Fruit fly (Drosophila melanogaster) whole organism, wandering third instar larva: ENCODE data around the gene CG44038.

Experiments used
- Abd-B ChIP-seq: fragments of >200 bp; optimal IDR thresholded peaks from 2 replicates; lab custom pipeline; 2017; ENCODE audit warnings: missing biosample characterization, missing genetic modification characterization
- CrebA ChIP-seq: fragments of 200-800 bp; sonication (Bioruptor generic); optimal IDR thresholded peaks from 2 replicates; lab custom pipeline; 2016; ENCODE audit warnings: missing biosample characterization, mild to moderate bottlenecking, missing genetic modification characterization, borderline replicate concordance
- Dif ChIP-seq: fragments of 200-275, 200-300 bp; sonication (Bioruptor generic); optimal IDR thresholded peaks from 2 replicates; lab custom pipeline; 2018; ENCODE audit warnings: missing biosample characterization, missing genetic modification characterization; ENCODE audit not compliant: partially characterized antibody
- GATAd ChIP-seq: sonication (Bioruptor generic); optimal IDR thresholded peaks from 2 replicates; lab custom pipeline; 2016; ENCODE audit warnings: missing biosample characterization, missing genetic modification characterization
- HLH106 ChIP-seq: fragments of 200-800 bp; optimal IDR thresholded peaks from 3 replicates; lab custom pipeline; 2019; ENCODE audit warnings: missing biosample characterization, mild to moderate bottlenecking, missing genetic modification characterization, moderate library complexity
- Hnf4 ChIP-seq: fragments of 200-800 bp; sonication (Bioruptor generic); optimal IDR thresholded peaks from 2 replicates; lab custom pipeline; 2016; ENCODE audit warnings: missing biosample characterization, mild to moderate bottlenecking, missing genetic modification characterization
- Hr78 ChIP-seq: fragments of >200 bp; optimal IDR thresholded peaks from 2 replicates; lab custom pipeline; 2017; ENCODE audit warnings: missing biosample characterization, missing genetic modification characterization
- Hr83 ChIP-seq: fragments of 200-300 bp; sonication (Bioruptor generic); optimal IDR thresholded peaks from 2 replicates; lab custom pipeline; 2016; ENCODE audit warnings: missing biosample characterization, mild to moderate bottlenecking, missing genetic modification characterization, moderate library complexity; ENCODE audit not compliant: poor library complexity, severe bottlenecking
- Jra ChIP-seq: sonication (Bioruptor generic); optimal IDR thresholded peaks from 2 replicates; lab custom pipeline; 2016; ENCODE audit warnings: missing biosample characterization, missing genetic modification characterization
- Mio ChIP-seq: sonication (Bioruptor generic); optimal IDR thresholded peaks from 2 replicates; lab custom pipeline; 2016; ENCODE audit warnings: missing biosample characterization, missing genetic modification characterization
- Myc ChIP-seq: fragments of >200 bp; optimal IDR thresholded peaks from 2 replicates; lab custom pipeline; 2017
- N ChIP-seq: fragments of >200 bp; optimal IDR thresholded peaks from 2 replicates; lab custom pipeline; 2018; ENCODE audit warnings: missing biosample characterization, missing external identifiers, missing genetic modification characterization
- OdsH ChIP-seq: fragments of 200-800 bp; sonication (Bioruptor generic); optimal IDR thresholded peaks from 2 replicates; lab custom pipeline; 2016; ENCODE audit warnings: missing biosample characterization, mild to moderate bottlenecking, missing genetic modification characterization
- Rel ChIP-seq, 2 experiments: fragments of 200-800 bp; sonication (Bioruptor generic) in 1 of 2; optimal IDR thresholded peaks; 2 replicates in 1 of 2; 3 replicates in 1 of 2; lab custom pipeline; 2016 to 2019; ENCODE audit warnings: mild to moderate bottlenecking in 2 of 2, missing biosample characterization in 2 of 2, missing genetic modification characterization in 2 of 2, moderate library complexity in 1 of 2
- Sp1 ChIP-seq: fragments of 200-800 bp; sonication (Bioruptor generic); optimal IDR thresholded peaks from 3 replicates; lab custom pipeline; 2019; ENCODE audit warnings: missing biosample characterization, mild to moderate bottlenecking, missing genetic modification characterization, moderate library complexity
- Vsx2 ChIP-seq: fragments of 200-300, 225-300 bp; sonication (Bioruptor generic); optimal IDR thresholded peaks from 2 replicates; lab custom pipeline; 2018; ENCODE audit warnings: missing biosample characterization, missing genetic modification characterization; ENCODE audit not compliant: partially characterized antibody
- br ChIP-seq: fragments of 200-800 bp; sonication (Bioruptor generic); optimal IDR thresholded peaks from 2 replicates; lab custom pipeline; 2016; ENCODE audit warnings: missing biosample characterization, missing genetic modification characterization
- dl ChIP-seq, 2 experiments: fragments of 175-275, 200-275 bp in 1 of 2; fragments of 200-275 bp in 1 of 2; sonication (Bioruptor generic); optimal IDR thresholded peaks; lab custom pipeline; 2018; ENCODE audit warnings: mild to moderate bottlenecking in 2 of 2, missing biosample characterization in 2 of 2, missing genetic modification characterization in 2 of 2, moderate library complexity in 2 of 2; ENCODE audit not compliant: partially characterized antibody in 2 of 2, insufficient read depth in 1 of 2
- dmrt93B ChIP-seq: fragments of 200-800 bp; sonication (Bioruptor generic); optimal IDR thresholded peaks from 2 replicates; lab custom pipeline; 2018; ENCODE audit warnings: missing biosample characterization, mild to moderate bottlenecking, missing genetic modification characterization
- ey ChIP-seq: fragments of 200-800 bp; sonication (Bioruptor generic); optimal IDR thresholded peaks from 2 replicates; lab custom pipeline; 2016; ENCODE audit warnings: missing biosample characterization, missing genetic modification characterization
- foxo ChIP-seq, 2 experiments: fragments of 200-800 bp; sonication (Bioruptor generic); optimal IDR thresholded peaks; 2 replicates in 1 of 2; 3 replicates in 1 of 2; lab custom pipeline; 2016 to 2017; ENCODE audit warnings: missing biosample characterization in 2 of 2, missing genetic modification characterization in 2 of 2
- fru ChIP-seq: fragments of 200-800 bp; sonication (Bioruptor generic); optimal IDR thresholded peaks from 3 replicates; lab custom pipeline; 2016; ENCODE audit warnings: missing biosample characterization, mild to moderate bottlenecking, missing genetic modification characterization
- h ChIP-seq: fragments of 200-800 bp; sonication (Bioruptor generic); optimal IDR thresholded peaks from 3 replicates; lab custom pipeline; 2016; ENCODE audit warnings: missing biosample characterization, mild to moderate bottlenecking, missing genetic modification characterization
- jim ChIP-seq: fragments of 175-275, 200-325 bp; sonication (Bioruptor generic); optimal IDR thresholded peaks from 2 replicates; lab custom pipeline; 2016; ENCODE audit warnings: missing biosample characterization, mild to moderate bottlenecking, missing genetic modification characterization
- lola ChIP-seq: fragments of >200 bp; optimal IDR thresholded peaks from 2 replicates; lab custom pipeline; 2017; ENCODE audit warnings: missing biosample characterization, missing genetic modification characterization
- pan ChIP-seq: fragments of >200 bp; optimal IDR thresholded peaks from 2 replicates; lab custom pipeline; 2017
- psq ChIP-seq: fragments of 200-800 bp; sonication (Bioruptor generic); optimal IDR thresholded peaks from 3 replicates; lab custom pipeline; 2017; ENCODE audit warnings: missing biosample characterization, mild to moderate bottlenecking, missing genetic modification characterization, moderate library complexity
- rgr ChIP-seq: fragments of 200-800 bp; sonication (Bioruptor generic); optimal IDR thresholded peaks from 3 replicates; lab custom pipeline; 2016; ENCODE audit warnings: missing biosample characterization, mild to moderate bottlenecking, missing genetic modification characterization
- sage ChIP-seq: fragments of 200-800 bp; sonication (Bioruptor generic); optimal IDR thresholded peaks from 2 replicates; lab custom pipeline; 2016; ENCODE audit warnings: missing biosample characterization, mild to moderate bottlenecking, missing genetic modification characterization
- tai ChIP-seq: sonication (Bioruptor generic); optimal IDR thresholded peaks from 2 replicates; lab custom pipeline; 2016; ENCODE audit warnings: missing biosample characterization, missing genetic modification characterization
- woc ChIP-seq: sonication (Bioruptor generic); optimal IDR thresholded peaks from 2 replicates; lab custom pipeline; 2016; ENCODE audit warnings: missing biosample characterization, mild to moderate bottlenecking, missing genetic modification characterization

Gene CG44038

DNA sequence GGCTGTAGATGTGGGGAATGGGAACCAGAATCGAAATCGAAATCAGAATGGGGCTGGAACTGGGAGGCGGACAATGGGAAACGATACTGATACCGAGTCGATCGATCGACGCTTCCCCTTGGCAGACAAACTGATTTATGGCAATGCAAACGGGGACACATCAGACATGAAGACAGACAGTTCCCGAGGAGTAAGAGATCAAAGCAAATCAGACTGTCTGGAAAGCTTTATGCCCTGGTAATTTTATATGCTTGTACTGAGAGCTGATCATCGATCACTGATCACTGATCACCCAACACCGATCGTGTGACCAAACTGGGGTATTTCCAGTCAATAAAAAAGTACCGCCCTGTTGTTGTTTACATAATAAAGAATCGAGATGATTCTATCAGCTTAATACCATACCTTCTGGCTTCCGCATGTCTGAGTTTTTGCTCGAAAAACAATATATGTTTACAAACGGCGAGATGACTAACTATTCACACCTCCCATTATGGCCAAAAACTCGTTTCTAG is 9.2 kb downstream of the CG44038 start:
- TF ChIP-seq Rel (GFP tag; optimal IDR thresholded peaks at IDR 0.05; lab: Kevin White, UChicago) (no peak), Rel (tag; optimal IDR thresholded peaks at IDR 0.05; lab: Kevin White, UChicago) (peak; percentile 92), Myc (lab: Kevin White, UChicago) (no peak)
- TF ChIP-seq, all 38 proteins: peak for 1

DNA sequence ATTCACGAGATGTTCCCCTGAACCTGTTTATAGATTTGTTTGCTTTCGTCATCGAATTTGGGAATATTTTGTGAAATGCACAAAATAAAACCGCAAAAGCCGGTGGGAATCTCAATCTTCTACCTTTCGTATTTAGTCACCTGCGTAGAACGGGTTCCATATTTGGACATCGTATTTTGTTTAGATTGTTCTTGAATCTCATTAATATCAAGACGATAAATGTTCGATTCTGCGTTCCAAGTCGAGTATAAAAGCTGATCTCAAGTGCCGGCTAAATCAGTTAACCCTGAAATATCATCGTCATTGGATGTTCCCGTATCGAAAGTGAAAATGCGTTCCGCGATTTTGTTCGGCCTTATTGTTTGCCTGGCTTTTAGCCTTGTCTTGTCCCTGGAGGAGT is 9.8 kb downstream of the CG44038 start, which contains the start of gene CG17738:
Gene CG17738, plus strand, starts transcription at position 301 of the 400 bp plus-strand sequence.
- TF ChIP-seq jim (GFP tag; lab: Kevin White, UChicago) (no peak), fru (GFP tag; lab: Kevin White, UChicago) (no peak), GATAd (GFP tag; lab: Kevin White, UChicago) (no peak), CrebA (no peak), dl (GFP tag; optimal IDR thresholded peaks at IDR 0.05; lab: Kevin White, UChicago; ENCODE audit: insufficient read depth in 1 of 2, partially characterized antibody in 2 of 2) (no peak), OdsH (no peak), h (no peak), Rel (GFP tag; optimal IDR thresholded peaks at IDR 0.05; lab: Kevin White, UChicago) (no peak), Rel (tag; optimal IDR thresholded peaks at IDR 0.05; lab: Kevin White, UChicago) (no peak), rgr (no peak), lola (GFP tag; lab: Kevin White, UChicago) (no peak), sage (GFP tag; lab: Kevin White, UChicago) (no peak), br (GFP tag; lab: Kevin White, UChicago) (no peak), Dif (GFP tag; lab: Kevin White, UChicago) (no peak), tai (GFP tag; lab: Kevin White, UChicago) (no peak), Abd-B (GFP tag; lab: Kevin White, UChicago) (no peak), foxo (GFP tag; optimal IDR thresholded peaks at IDR 0.05; lab: Kevin White, UChicago) (no peak)

DNA sequence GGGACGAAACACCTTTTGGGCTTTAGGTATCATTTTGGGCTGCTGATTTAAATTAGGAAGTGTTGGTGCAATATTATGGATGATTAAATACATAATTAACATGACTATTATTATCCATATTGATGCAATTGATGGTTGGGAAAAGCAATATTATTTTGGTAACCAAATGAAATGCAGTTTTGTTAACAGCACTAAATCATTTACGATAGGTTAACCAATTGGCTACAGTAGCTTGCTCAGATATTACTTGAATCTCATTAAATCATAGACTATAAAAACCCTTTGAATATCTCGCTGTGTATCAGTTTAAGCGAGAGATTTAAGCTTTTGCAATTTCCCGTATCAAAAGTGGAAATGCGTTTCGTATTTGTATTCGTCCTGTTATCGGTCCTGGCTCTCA is 12.1 kb downstream of the CG44038 start, which contains the start of gene Sfp87B:
Gene Sfp87B, plus strand, starts transcription at position 301 of the 400 bp plus-strand sequence.
- TF ChIP-seq HLH106 (tag; lab: Kevin White, UChicago) (no peak), Mio (GFP tag; lab: Kevin White, UChicago) (no peak), foxo (GFP tag; optimal IDR thresholded peaks at IDR 0.05; lab: Kevin White, UChicago) (no peak), psq (GFP tag; lab: Kevin White, UChicago) (no peak), CrebA (no peak), dl (GFP tag; optimal IDR thresholded peaks at IDR 0.05; lab: Kevin White, UChicago; ENCODE audit: insufficient read depth in 1 of 2, partially characterized antibody in 2 of 2) (no peak), GATAd (GFP tag; lab: Kevin White, UChicago) (no peak), Jra (GFP tag; lab: Kevin White, UChicago) (no peak), Sp1 (no peak), Abd-B (GFP tag; lab: Kevin White, UChicago) (no peak), Dif (GFP tag; lab: Kevin White, UChicago) (no peak), woc (GFP tag; lab: Kevin White, UChicago) (no peak), N (no peak), OdsH (no peak), br (GFP tag; lab: Kevin White, UChicago) (no peak), pan (lab: Kevin White, UChicago) (no peak)

DNA sequence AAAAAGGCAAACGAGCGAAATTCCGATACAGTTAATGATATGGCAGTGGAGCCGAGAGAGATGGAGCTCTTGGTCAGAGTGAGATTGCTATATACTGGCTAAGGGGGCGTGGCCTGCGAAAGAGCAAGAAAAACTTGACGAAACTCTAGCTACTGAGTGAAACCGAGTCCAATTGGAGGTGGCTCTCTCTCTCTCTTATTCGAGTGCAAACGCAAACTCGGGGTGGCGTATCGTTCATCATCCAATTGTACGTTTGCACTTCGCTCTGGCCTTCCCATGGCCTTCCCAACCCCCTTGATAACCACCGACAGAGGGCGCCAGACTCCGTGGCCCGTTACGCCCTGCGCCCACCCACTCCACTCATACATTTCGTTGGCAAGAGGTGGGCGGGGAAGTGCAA is 18.2 kb downstream of the CG44038 start:
- TF ChIP-seq Vsx2 (GFP tag; lab: Kevin White, UChicago) = no peak
- TF ChIP-seq ey = no peak
- TF ChIP-seq Hnf4 (GFP tag; lab: Kevin White, UChicago) = peak; percentile 18
- no peak for TF ChIP-seq Myc (lab: Kevin White, UChicago)
- no peak for TF ChIP-seq foxo (GFP tag; optimal IDR thresholded peaks at IDR 0.05; lab: Kevin White, UChicago)
- no peak for TF ChIP-seq Hr83 (GFP tag; lab: Kevin White, UChicago)
- no peak for TF ChIP-seq jim (GFP tag; lab: Kevin White, UChicago)
- no peak for TF ChIP-seq Hr78 (GFP tag; lab: Kevin White, UChicago)
- TF ChIP-seq Rel (GFP tag; optimal IDR thresholded peaks at IDR 0.05; lab: Kevin White, UChicago) = no peak
- peak; percentile 38 for TF ChIP-seq Rel (tag; optimal IDR thresholded peaks at IDR 0.05; lab: Kevin White, UChicago)
- no peak for TF ChIP-seq HLH106 (tag; lab: Kevin White, UChicago)
- TF ChIP-seq dl (GFP tag; optimal IDR thresholded peaks at IDR 0.05; lab: Kevin White, UChicago; ENCODE audit: insufficient read depth in 1 of 2, partially characterized antibody in 2 of 2) = peak; percentile 33 to 40
- peak; percentile 18 for TF ChIP-seq Dif (GFP tag; lab: Kevin White, UChicago)
- no peak for TF ChIP-seq dmrt93B
- no peak for TF ChIP-seq sage (GFP tag; lab: Kevin White, UChicago)
- no peak for TF ChIP-seq tai (GFP tag; lab: Kevin White, UChicago)
- no peak for TF ChIP-seq h
